Fruit fly (Drosophila melanogaster): Measurements from ENCODE around the gene bdwf.

The bdwf gene

dm6 chr3R:17039993-17040807 lies 2.7 kb downstream of the bdwf start, which contains the start of the genes CG18213 and Trm7-32 (continued):
- no peak for TF ChIP-seq Tbp (GFP tag; optimal IDR thresholded peaks at IDR 0.05)
- 0 out of 2 replicates have a peak, but pooled peaks have one; percentile 12 for TF ChIP-seq CG10366 (GFP tag; IDR thresholded peaks at IDR 0.05)
- no peak for TF ChIP-seq Nf-YA (GFP tag; IDR thresholded peaks at IDR 0.05)
- no peak for TF ChIP-seq Spps (tag; optimal IDR thresholded peaks at IDR 0.05)
- no peak for TF ChIP-seq pb (GFP tag; optimal IDR thresholded peaks at IDR 0.05)
- TF ChIP-seq CG17612 (GFP tag; IDR thresholded peaks at IDR 0.05), result no peak
- TF ChIP-seq NfI (GFP tag; optimal IDR thresholded peaks at IDR 0.05), result no peak
- no peak for TF ChIP-seq hth (optimal IDR thresholded peaks at IDR 0.05)
- TF ChIP-seq CG4707 (GFP tag; optimal IDR thresholded peaks at IDR 0.05), result no peak
- TF ChIP-seq tio (GFP tag; optimal IDR thresholded peaks at IDR 0.05), result no peak
- no peak; the same call in 2 of the 3 replicates for TF ChIP-seq Dbx (GFP tag; IDR thresholded peaks at IDR 0.05)
- TF ChIP-seq sim (GFP tag; IDR thresholded peaks at IDR 0.05), result no peak
- peak; percentile 5 for TF ChIP-seq HLH54F (GFP tag; optimal IDR thresholded peaks at IDR 0.05)
- TF ChIP-seq vvl (GFP tag; IDR thresholded peaks at IDR 0.05), result no peak
- TF ChIP-seq CG7839 (tag; optimal IDR thresholded peaks at IDR 0.05), result no peak
- no peak; the same call in 2 of the 3 replicates for TF ChIP-seq Aef1 (GFP tag; IDR thresholded peaks at IDR 0.05)
- TF ChIP-seq corto (GFP tag; optimal IDR thresholded peaks at IDR 0.05), result no peak
- no peak for TF ChIP-seq C15 (GFP tag; IDR thresholded peaks at IDR 0.05)
- TF ChIP-seq Dfd (GFP tag; optimal IDR thresholded peaks at IDR 0.05), result no peak
- TF ChIP-seq Deaf1 (tag; optimal IDR thresholded peaks at IDR 0.05), result no peak
- peak; percentile 80 for TF ChIP-seq E2f2 (GFP tag; IDR thresholded peaks at IDR 0.05)
- no peak for TF ChIP-seq fd64A (GFP tag; optimal IDR thresholded peaks at IDR 0.05)
- no peak for TF ChIP-seq CG5245 (GFP tag; optimal IDR thresholded peaks at IDR 0.05)
- peak; percentile 4 for TF ChIP-seq CG30403 (GFP tag; optimal IDR thresholded peaks at IDR 0.05)
- TF ChIP-seq CG34224 (GFP tag; IDR thresholded peaks at IDR 0.05; ENCODE audit: partially characterized antibody), result peak; percentile 71
- TF ChIP-seq Side (GFP tag; optimal IDR thresholded peaks at IDR 0.05), result no peak
- no peak for TF ChIP-seq CG15073 (GFP tag; optimal IDR thresholded peaks at IDR 0.05)
- TF ChIP-seq Mad (GFP tag; optimal IDR thresholded peaks at IDR 0.05), result no peak
- no peak for TF ChIP-seq oc (tag; optimal IDR thresholded peaks at IDR 0.05)
- no peak for TF ChIP-seq Taf1 (GFP tag; IDR thresholded peaks at IDR 0.05)
- no peak for TF ChIP-seq nom (GFP tag; optimal IDR thresholded peaks at IDR 0.05)
- TF ChIP-seq Abd-B (GFP tag; optimal IDR thresholded peaks at IDR 0.05), result no peak
- TF ChIP-seq Sry-β (GFP tag; optimal IDR thresholded peaks at IDR 0.05), result peak; percentile 58
- TF ChIP-seq NC2α (GFP tag; optimal IDR thresholded peaks at IDR 0.05), result no peak
- no peak for TF ChIP-seq bsh (GFP tag; optimal IDR thresholded peaks at IDR 0.05)
- TF ChIP-seq Doc3 (GFP tag; IDR thresholded peaks at IDR 0.05; ENCODE audit: partially characterized antibody), result peak; percentile 76
- no peak for TF ChIP-seq CG7556 (GFP tag; optimal IDR thresholded peaks at IDR 0.05)
- TF ChIP-seq CG1529 (GFP tag; optimal IDR thresholded peaks at IDR 0.05), result no peak
- TF ChIP-seq CG13894 (tag; optimal IDR thresholded peaks at IDR 0.05), result no peak
- TF ChIP-seq zf30C (GFP tag; optimal IDR thresholded peaks at IDR 0.05), result no peak
- peak; percentile 1 for TF ChIP-seq CG10543 (GFP tag; optimal IDR thresholded peaks at IDR 0.05)
- TF ChIP-seq CG17568 (GFP tag; optimal IDR thresholded peaks at IDR 0.05), result no peak
- no peak for TF ChIP-seq ci (GFP tag; IDR thresholded peaks at IDR 0.05)
- no peak for TF ChIP-seq CG1024 (GFP tag; IDR thresholded peaks at IDR 0.05)
- no peak for TF ChIP-seq Ada2b (GFP tag; IDR thresholded peaks at IDR 0.05)
- no peak for TF ChIP-seq CG32772 (GFP tag; IDR thresholded peaks at IDR 0.05)
- no peak for TF ChIP-seq dati (GFP tag; IDR thresholded peaks at IDR 0.05)
- TF ChIP-seq CG8924 (tag; optimal IDR thresholded peaks at IDR 0.05), result no peak
- no peak; the same call in 1 of the 2 replicates for TF ChIP-seq lmd (GFP tag; IDR thresholded peaks at IDR 0.05)
- no peak for TF ChIP-seq Med (GFP tag)
